Worm (Caenorhabditis elegans) whole organism, late embryonic: ENCODE results near the gene cux-7.

ENCODE experiments used
- C08G9.2 ChIP-seq: sonication (generic microtip); optimal IDR thresholded peaks from 2 replicates; lab custom pipeline; 2016; ENCODE audit warnings: mild to moderate bottlenecking, missing genetic modification characterization, moderate library complexity, missing compliant biosample characterization
- F13H6.1 ChIP-seq: sonication (generic microtip); optimal IDR thresholded peaks from 2 replicates; lab custom pipeline; 2016; ENCODE audit warnings: missing genetic modification characterization, missing compliant biosample characterization
- ama-1 ChIP-seq: fragments of 150-350 bp; optimal IDR thresholded peaks from 2 replicates; lab custom pipeline; 2014
- ceh-2 ChIP-seq: sonication (generic microtip); optimal IDR thresholded peaks from 2 replicates; lab custom pipeline; 2016; ENCODE audit warnings: missing genotype, missing genetic modification characterization, missing compliant biosample characterization
- ceh-24 ChIP-seq: sonication (generic microtip); optimal IDR thresholded peaks from 2 replicates; lab custom pipeline; 2016; ENCODE audit warnings: mild to moderate bottlenecking, missing genetic modification characterization, missing compliant biosample characterization
- ceh-30 ChIP-seq: fragments of 150-350 bp; optimal IDR thresholded peaks from 2 replicates; lab custom pipeline; 2014; ENCODE audit warnings: missing biosample characterization, missing genetic modification characterization
- ceh-31 ChIP-seq: sonication (generic microtip); optimal IDR thresholded peaks from 2 replicates; lab custom pipeline; 2016; ENCODE audit warnings: missing genetic modification characterization, missing compliant biosample characterization
- ceh-45 ChIP-seq: fragments of 200-800 bp; sonication (Bioruptor generic); IDR thresholded peaks from 2 replicates; pipeline ENCODE4 v1.3.6; 2022; ENCODE audit warnings: missing genetic modification reagents, missing genetic modification characterization, missing compliant biosample characterization
- ceh-48 ChIP-seq: sonication (generic microtip); optimal IDR thresholded peaks from 2 replicates; lab custom pipeline; 2016; ENCODE audit warnings: missing genetic modification characterization, inconsistent platforms, missing compliant biosample characterization
- ceh-6 ChIP-seq: fragments of 200-800 bp; sonication (Bioruptor generic); optimal IDR thresholded peaks from 2 replicates; lab custom pipeline; 2018; ENCODE audit warnings: mild to moderate bottlenecking, missing genetic modification characterization, missing compliant biosample characterization
- dve-1 ChIP-seq: sonication (generic microtip); optimal IDR thresholded peaks from 2 replicates; lab custom pipeline; 2017; ENCODE audit warnings: antibody characterized with exemption, mild to moderate bottlenecking, missing genetic modification characterization, missing compliant biosample characterization
- elt-2 ChIP-seq: sonication (generic microtip); optimal IDR thresholded peaks from 2 replicates; lab custom pipeline; 2016; ENCODE audit warnings: missing genetic modification reagents, missing genetic modification characterization, missing compliant biosample characterization
- elt-4 ChIP-seq: sonication (generic microtip); optimal IDR thresholded peaks from 2 replicates; lab custom pipeline; 2016; ENCODE audit warnings: missing genetic modification characterization, missing compliant biosample characterization
- eyg-1 ChIP-seq: sonication (generic microtip); optimal IDR thresholded peaks from 2 replicates; lab custom pipeline; 2016; ENCODE audit warnings: missing genotype, missing genetic modification characterization, missing compliant biosample characterization
- fax-1 ChIP-seq: sonication (generic microtip); optimal IDR thresholded peaks from 2 replicates; lab custom pipeline; 2016; ENCODE audit warnings: missing genotype, missing genetic modification characterization, missing compliant biosample characterization
- fkh-10 ChIP-seq: fragments of 150-350 bp; optimal IDR thresholded peaks from 2 replicates; lab custom pipeline; 2014; ENCODE audit warnings: missing biosample characterization, missing genetic modification reagents, missing genetic modification characterization
- fkh-6 ChIP-seq: sonication (generic microtip); optimal IDR thresholded peaks from 2 replicates; lab custom pipeline; 2016; ENCODE audit warnings: missing genetic modification characterization, missing compliant biosample characterization
- hlh-15 ChIP-seq: sonication (generic microtip); optimal IDR thresholded peaks from 2 replicates; lab custom pipeline; 2016; ENCODE audit warnings: missing genetic modification characterization, missing compliant biosample characterization
- hlh-6 ChIP-seq: sonication (generic microtip); optimal IDR thresholded peaks from 2 replicates; lab custom pipeline; 2016; ENCODE audit warnings: missing genotype, missing genetic modification characterization, missing compliant biosample characterization
- madf-2 ChIP-seq: sonication (generic microtip); optimal IDR thresholded peaks from 2 replicates; lab custom pipeline; 2017; ENCODE audit warnings: missing genetic modification characterization, missing compliant biosample characterization
- nfya-1 ChIP-seq: sonication (generic microtip); optimal IDR thresholded peaks from 2 replicates; lab custom pipeline; 2017; ENCODE audit warnings: missing genetic modification characterization, mild to moderate bottlenecking, missing compliant biosample characterization, antibody characterized with exemption, moderate library complexity
- nhr-11 ChIP-seq: fragments of 150-350 bp; optimal IDR thresholded peaks from 2 replicates; lab custom pipeline; 2014; ENCODE audit warnings: missing biosample characterization, missing genetic modification characterization
- npax-4 ChIP-seq: sonication (generic microtip); optimal IDR thresholded peaks from 2 replicates; lab custom pipeline; 2016; ENCODE audit warnings: missing genetic modification characterization, missing compliant biosample characterization
- odd-2 ChIP-seq: sonication (generic microtip); optimal IDR thresholded peaks from 2 replicates; lab custom pipeline; 2017; ENCODE audit warnings: antibody characterized with exemption, mild to moderate bottlenecking, missing genetic modification characterization, missing compliant biosample characterization
- pag-3 ChIP-seq: sonication (generic microtip); optimal IDR thresholded peaks from 2 replicates; lab custom pipeline; 2016; ENCODE audit warnings: missing compliant biosample characterization, missing genetic modification characterization, borderline replicate concordance
- pros-1 ChIP-seq: fragments of 150-350 bp; optimal IDR thresholded peaks from 2 replicates; lab custom pipeline; 2014; ENCODE audit warnings: missing biosample characterization, missing genetic modification reagents, missing genetic modification characterization
- ref-2 ChIP-seq: sonication (generic microtip); optimal IDR thresholded peaks from 2 replicates; lab custom pipeline; 2016; ENCODE audit warnings: missing genetic modification characterization, missing compliant biosample characterization
- rnt-1 ChIP-seq: sonication (generic microtip); optimal IDR thresholded peaks from 2 replicates; lab custom pipeline; 2016; ENCODE audit warnings: missing genetic modification characterization, missing compliant biosample characterization
- sdc-2 ChIP-seq: sonication (generic microtip); optimal IDR thresholded peaks from 2 replicates; lab custom pipeline; 2016; ENCODE audit warnings: missing genotype, missing genetic modification characterization, missing compliant biosample characterization
- sox-2 ChIP-seq: fragments of 200-800 bp; sonication (Bioruptor generic); IDR thresholded peaks from 2 replicates; pipeline ENCODE4 v1.3.6; 2022; ENCODE audit warnings: missing genetic modification reagents, missing genetic modification characterization, missing compliant biosample characterization
- syd-9 ChIP-seq: sonication (generic microtip); optimal IDR thresholded peaks from 2 replicates; lab custom pipeline; 2016; ENCODE audit warnings: mild to moderate bottlenecking, missing genetic modification characterization, moderate library complexity, missing compliant biosample characterization
- ttx-3 ChIP-seq: sonication (generic microtip); optimal IDR thresholded peaks from 2 replicates; lab custom pipeline; 2016; ENCODE audit warnings: missing genetic modification reagents, missing genetic modification characterization, missing compliant biosample characterization
- unc-3 ChIP-seq, 2 experiments: fragments of 200-800 bp in 1 of 2; sonication (Bioruptor generic) in 1 of 2; sonication (generic microtip) in 1 of 2; conservative IDR thresholded peaks in 1 of 2; optimal IDR thresholded peaks in 1 of 2; 2 replicates each; pipeline versions ENCODE4 v1.3.6 to Lab custom; 2016 to 2022; ENCODE audit warnings: missing compliant biosample characterization in 2 of 2, missing genetic modification characterization in 2 of 2, missing genetic modification reagents in 1 of 2
- unc-42 ChIP-seq: sonication (generic microtip); optimal IDR thresholded peaks from 2 replicates; lab custom pipeline; 2016; ENCODE audit warnings: missing genotype, missing genetic modification characterization, missing compliant biosample characterization
- unc-55 ChIP-seq: sonication (generic microtip); optimal IDR thresholded peaks from 2 replicates; lab custom pipeline; 2017; ENCODE audit warnings: missing biosample characterization, missing genetic modification reagents, missing genetic modification characterization

The cux-7 gene

ce11 chrIII:7494850-7495314 lies 25.8 kb downstream of the cux-7 start:
- TF ChIP-seq fax-1 (no peak), ama-1 (lab: Kevin White, UChicago) (peak; percentile 51)
- TF ChIP-seq, all 69 proteins: peak for 1

DNA sequence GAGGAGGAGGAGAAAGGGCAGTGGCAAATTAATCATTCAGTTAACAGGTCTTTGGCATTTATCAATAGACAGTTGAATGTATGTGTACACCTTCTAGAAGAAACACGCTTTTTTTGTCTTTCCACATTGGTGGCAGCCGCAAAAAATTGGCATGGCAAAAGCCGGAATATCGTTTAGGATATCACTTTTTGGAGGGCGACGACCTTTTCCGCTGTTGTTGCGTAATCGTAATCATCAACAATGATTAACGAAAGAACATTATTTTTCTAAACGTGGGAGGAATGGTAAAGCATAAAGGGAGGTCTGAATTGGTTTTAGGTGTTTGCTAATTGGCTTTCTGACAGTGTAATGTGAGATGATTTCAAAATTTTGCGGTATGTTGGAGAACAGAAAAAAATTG lies 28.7 kb downstream of the cux-7 start:
- TF ChIP-seq eyg-1 (no peak), sox-2 (GFP tag; lab: Robert Waterston, UW) (no peak), F13H6.1 (tag; lab: Kevin White, UChicago) (no peak), unc-3 (GFP tag; conservative IDR thresholded peaks at IDR 0.05; lab: Robert Waterston, UW) (no peak), unc-3 (tag; optimal IDR thresholded peaks at IDR 0.05; lab: Kevin White, UChicago) (no peak), syd-9 (tag; lab: Kevin White, UChicago) (no peak), ceh-30 (tag; lab: Kevin White, UChicago) (no peak), ceh-31 (tag; lab: Kevin White, UChicago) (no peak), ceh-48 (tag; lab: Kevin White, UChicago) (no peak), dve-1 (tag; lab: Kevin White, UChicago) (no peak), madf-2 (tag; lab: Kevin White, UChicago) (no peak), nhr-11 (tag; lab: Kevin White, UChicago) (no peak), fkh-6 (tag; lab: Kevin White, UChicago) (no peak), hlh-15 (tag; lab: Kevin White, UChicago) (no peak), ceh-24 (tag; lab: Kevin White, UChicago) (no peak)

- TF ChIP-seq nhr-11 (tag; lab: Kevin White, UChicago), result no peak
- TF ChIP-seq ref-2 (tag; lab: Kevin White, UChicago), result peak; percentile 33
Observed at ce11 chrIII:7490061-7490460, 30.6 kb downstream of the cux-7 start.

ce11 chrIII:7489055-7489534 lies 31.6 kb downstream of the cux-7 start, which contains the start of gene mup-4:
Gene mup-4, minus strand, starts transcription at chrIII:7489105.
- no peak for TF ChIP-seq ceh-6 (GFP tag; lab: Kevin White, UChicago)
- peak; percentile 18 for TF ChIP-seq nfya-1

- TF ChIP-seq syd-9 (tag; lab: Kevin White, UChicago) (no peak), unc-55 (GFP tag; lab: Kevin White, UChicago) (no peak), ceh-31 (tag; lab: Kevin White, UChicago) (no peak), sdc-2 (tag; lab: Kevin White, UChicago) (no peak), unc-42 (tag; lab: Kevin White, UChicago) (no peak), nfya-1 (no peak)
Observed at ce11 chrIII:7488303-7488702, 32.3 kb downstream of the cux-7 start.

ce11 chrIII:7484765-7485164 lies 35.9 kb downstream of the cux-7 start:
- TF ChIP-seq elt-2 (tag; lab: Kevin White, UChicago) (no peak), elt-4 (tag; lab: Kevin White, UChicago) (no peak), ttx-3 (tag; lab: Kevin White, UChicago) (no peak), dve-1 (tag; lab: Kevin White, UChicago) (no peak), fkh-10 (GFP tag; lab: Kevin White, UChicago) (no peak), unc-42 (tag; lab: Kevin White, UChicago) (no peak)

DNA sequence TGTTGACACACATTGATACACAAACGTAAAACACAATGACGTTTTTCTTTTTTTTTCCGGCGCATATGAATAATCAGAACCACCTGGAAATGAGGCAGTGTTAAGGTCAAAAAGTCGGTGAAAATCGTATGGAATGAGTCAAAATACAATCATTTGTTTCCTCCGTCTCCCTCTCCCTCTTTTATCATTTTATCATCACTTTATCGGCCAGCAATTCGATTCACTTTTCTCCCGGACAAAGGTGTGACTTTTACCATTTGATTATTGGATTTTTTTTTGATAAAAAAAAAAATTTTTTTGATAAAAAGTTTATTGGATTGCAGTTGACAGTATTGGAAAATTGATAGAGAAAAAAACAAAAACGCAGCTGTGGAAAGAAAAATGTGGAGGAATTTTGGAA lies 41.7 kb downstream of the cux-7 start:
- TF ChIP-seq fkh-6 (tag; lab: Kevin White, UChicago) (no peak), syd-9 (tag; lab: Kevin White, UChicago) (no peak), npax-4 (no peak), pros-1 (tag; lab: Kevin White, UChicago) (no peak), ceh-31 (tag; lab: Kevin White, UChicago) (no peak), nhr-11 (tag; lab: Kevin White, UChicago) (no peak), rnt-1 (tag; lab: Kevin White, UChicago) (no peak), pag-3 (no peak), ref-2 (tag; lab: Kevin White, UChicago) (no peak), ceh-45 (GFP tag; lab: Robert Waterston, UW) (no peak), odd-2 (tag; lab: Kevin White, UChicago) (no peak), C08G9.2 (tag; lab: Kevin White, UChicago) (no peak), hlh-6 (tag; lab: Kevin White, UChicago) (no peak), madf-2 (tag; lab: Kevin White, UChicago) (no peak), ceh-2 (no peak)
